Worm (Caenorhabditis elegans) whole organism, L4/young adult: Measurements from ENCODE around the gene tmem-131.

ENCODE experiments used
- dao-5 ChIP-seq: sonication (generic microtip); optimal IDR thresholded peaks from 2 replicates; lab custom pipeline; 2016; ENCODE audit warnings: missing genotype, missing genetic modification characterization, moderate library complexity, missing compliant biosample characterization
- him-1 ChIP-seq: sonication (generic microtip); optimal IDR thresholded peaks from 2 replicates; lab custom pipeline; 2016; ENCODE audit warnings: missing genotype, missing genetic modification reagents, missing genetic modification characterization, missing compliant biosample characterization

DNA sequence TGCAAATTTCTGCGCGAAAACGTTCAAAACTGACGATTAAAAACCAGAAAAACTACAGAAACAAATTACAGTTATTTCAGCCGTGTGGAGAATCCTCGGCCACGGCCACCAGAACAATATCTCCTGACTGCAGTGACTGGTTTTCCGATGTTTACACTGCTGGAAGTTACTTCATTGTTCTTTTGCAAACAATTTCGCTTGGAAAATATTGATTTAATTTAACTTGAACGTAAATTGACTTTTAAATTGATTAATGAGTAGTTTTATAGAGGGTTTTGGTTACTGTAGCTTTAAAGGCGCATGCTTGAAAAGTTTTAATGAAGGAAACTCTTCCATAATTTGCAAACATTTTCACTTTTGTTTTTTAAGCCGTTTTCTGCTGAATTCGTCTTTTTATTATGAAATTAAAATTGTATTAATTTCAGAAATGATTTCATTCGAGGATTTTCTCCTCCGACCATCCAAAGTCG lies 1.0 kb upstream of the tmem-131 start, which contains the start of gene smcr-8:
- no peak for TF ChIP-seq dao-5 (tag; lab: Kevin White, UChicago)
- no peak for TF ChIP-seq him-1 (tag; lab: Kevin White, UChicago)
